Worm (Caenorhabditis elegans) whole organism, L4 larva: ENCODE measurements around the gene ugt-15.

Source experiments
- F37D6.2 ChIP-seq: sonication (generic microtip); optimal IDR thresholded peaks from 2 replicates; lab custom pipeline; 2016; ENCODE audit warnings: mild to moderate bottlenecking, missing genetic modification characterization, missing compliant biosample characterization
- Y5F2A.4 ChIP-seq: fragments of 200-800 bp; sonication (Bioruptor generic); optimal IDR thresholded peaks from 2 replicates; lab custom pipeline; 2018; ENCODE audit warnings: mild to moderate bottlenecking, missing genetic modification characterization, missing compliant biosample characterization
- Y75B8A.6 ChIP-seq: fragments of 200-800 bp; sonication (Bioruptor generic); IDR thresholded peaks from 2 replicates; pipeline ENCODE4 v1.3.6; 2022; ENCODE audit warnings: missing genetic modification reagents, missing genetic modification characterization, missing compliant biosample characterization
- aha-1 ChIP-seq: fragments of 150-350 bp; peaks from one replicate; lab custom pipeline; 2014; ENCODE audit warnings: missing biosample characterization, missing genetic modification characterization
- ama-1 ChIP-seq: fragments of 150-350 bp; optimal IDR thresholded peaks from 2 replicates; lab custom pipeline; 2014; ENCODE audit warnings: inconsistent platforms, mixed read lengths
- ceh-20 ChIP-seq: fragments of 200-800 bp; sonication (Bioruptor generic); IDR thresholded peaks from 2 replicates; pipeline ENCODE4 v1.3.6; 2022; ENCODE audit warnings: missing genetic modification reagents, missing genetic modification characterization, missing compliant biosample characterization
- ceh-32 ChIP-seq: sonication (generic microtip); optimal IDR thresholded peaks from 2 replicates; lab custom pipeline; 2016; ENCODE audit warnings: mild to moderate bottlenecking, missing genetic modification characterization, missing compliant biosample characterization; ENCODE audit not compliant: poor library complexity
- ctbp-1 ChIP-seq: fragments of 200-800 bp; sonication (Bioruptor generic); IDR thresholded peaks from 2 replicates; pipeline ENCODE4 v1.3.6; 2022; ENCODE audit warnings: missing genetic modification reagents, missing genetic modification characterization, missing compliant biosample characterization
- daf-16 ChIP-seq, 3 experiments: sonication (generic microtip); optimal IDR thresholded peaks; 2 replicates each; lab custom pipeline; 2016 to 2017; ENCODE audit warnings: missing genetic modification characterization in 3 of 3, missing genetic modification reagents in 3 of 3, mild to moderate bottlenecking in 2 of 3, missing compliant biosample characterization in 2 of 3, missing biosample characterization in 1 of 3, moderate library complexity in 1 of 3
- dmd-6 ChIP-seq: fragments of 200-800 bp; sonication (Bioruptor generic); IDR thresholded peaks from 2 replicates; pipeline ENCODE4 v1.3.6; 2022; ENCODE audit warnings: missing genetic modification reagents, missing genetic modification characterization, missing compliant biosample characterization
- dmd-8 ChIP-seq: fragments of 200-800 bp; sonication (Bioruptor generic); IDR thresholded peaks from 2 replicates; pipeline ENCODE4 v1.3.6; 2022; ENCODE audit warnings: missing genetic modification characterization, missing compliant biosample characterization
- dve-1 ChIP-seq: sonication (generic microtip); optimal IDR thresholded peaks from 2 replicates; lab custom pipeline; 2017; ENCODE audit warnings: antibody characterized with exemption, mild to moderate bottlenecking, missing genetic modification characterization, missing compliant biosample characterization; ENCODE audit not compliant: insufficient read depth
- egl-27 ChIP-seq: sonication (generic microtip); optimal IDR thresholded peaks from 3 replicates; lab custom pipeline; 2017; ENCODE audit warnings: missing biosample characterization, missing genetic modification reagents, missing genetic modification characterization
- fkh-10 ChIP-seq: fragments of 150-350 bp; optimal IDR thresholded peaks from 2 replicates; lab custom pipeline; 2014; ENCODE audit warnings: missing biosample characterization, missing genetic modification reagents, missing genetic modification characterization
- gei-8 ChIP-seq: fragments of 200-800 bp; sonication (Bioruptor generic); optimal IDR thresholded peaks from 2 replicates; lab custom pipeline; 2018; ENCODE audit warnings: mild to moderate bottlenecking, missing genetic modification characterization, missing compliant biosample characterization
- hif-1 ChIP-seq, 2 experiments: sonication (generic microtip); optimal IDR thresholded peaks; 2 replicates each; lab custom pipeline; 2016 to 2017; ENCODE audit warnings: missing compliant biosample characterization in 2 of 2, missing genetic modification characterization in 2 of 2, missing genetic modification reagents in 2 of 2, missing genotype in 2 of 2, mild to moderate bottlenecking in 1 of 2
- hlh-11 ChIP-seq: fragments of 200-800 bp; sonication (Bioruptor generic); optimal IDR thresholded peaks from 2 replicates; lab custom pipeline; 2018; ENCODE audit warnings: mild to moderate bottlenecking, missing genetic modification characterization, missing compliant biosample characterization
- hlh-30 ChIP-seq: sonication (generic microtip); optimal IDR thresholded peaks from 2 replicates; lab custom pipeline; 2017; ENCODE audit warnings: antibody characterized with exemption, mild to moderate bottlenecking, missing genetic modification characterization, missing compliant biosample characterization; ENCODE audit not compliant: insufficient read depth
- hmg-1.1 ChIP-seq: fragments of 200-800 bp; sonication (Bioruptor generic); IDR thresholded peaks from 2 replicates; pipeline ENCODE4 v1.3.6; 2022; ENCODE audit warnings: missing genetic modification reagents, missing genetic modification characterization, missing compliant biosample characterization
- lim-7 ChIP-seq: fragments of 200-800 bp; sonication (Bioruptor generic); IDR thresholded peaks from 2 replicates; pipeline ENCODE4 v1.3.6; 2022; ENCODE audit warnings: missing genetic modification characterization, missing compliant biosample characterization
- lin-13 ChIP-seq: fragments of 150-350 bp; optimal IDR thresholded peaks from 2 replicates; lab custom pipeline; 2014; ENCODE audit warnings: missing biosample characterization, missing genetic modification reagents, missing genetic modification characterization
- lin-15B ChIP-seq: fragments of 150-350 bp; sonication (generic microtip); optimal IDR thresholded peaks from 3 replicates; lab custom pipeline; 2014; ENCODE audit warnings: missing biosample characterization, missing genetic modification characterization
- lin-38 ChIP-seq: fragments of 200-800 bp; sonication (Bioruptor generic); IDR thresholded peaks from 2 replicates; pipeline ENCODE4 v1.3.6; 2022; ENCODE audit warnings: missing genetic modification reagents, missing genetic modification characterization, missing compliant biosample characterization
- lin-39 ChIP-seq: fragments of 150-350 bp; optimal IDR thresholded peaks from 2 replicates; lab custom pipeline; 2014; ENCODE audit warnings: missing biosample characterization, missing genetic modification reagents, missing genetic modification characterization
- lsy-2 ChIP-seq, 2 experiments: fragments of 150-350 bp in 1 of 2; sonication (generic microtip) in 1 of 2; optimal IDR thresholded peaks; 2 replicates each; lab custom pipeline; 2014 to 2017; ENCODE audit warnings: missing biosample characterization in 2 of 2, missing genetic modification characterization in 2 of 2
- madf-5 ChIP-seq, 2 experiments: fragments of 200-800 bp; sonication (Bioruptor generic); IDR thresholded peaks; 2 replicates each; pipeline ENCODE4 v1.3.6; 2022; ENCODE audit warnings: missing compliant biosample characterization in 2 of 2, missing genetic modification characterization in 2 of 2
- mdl-1 ChIP-seq, 2 experiments: fragments of 150-350 bp in 1 of 2; sonication (generic microtip) in 1 of 2; optimal IDR thresholded peaks; 2 replicates each; lab custom pipeline; 2014 to 2017; ENCODE audit warnings: missing biosample characterization in 2 of 2, missing genetic modification characterization in 2 of 2
- mep-1 ChIP-seq: fragments of 150-350 bp; sonication (generic microtip); optimal IDR thresholded peaks from 3 replicates; lab custom pipeline; 2014; ENCODE audit warnings: missing biosample characterization, missing genetic modification characterization
- mes-2 ChIP-seq: sonication (generic microtip); optimal IDR thresholded peaks from 2 replicates; lab custom pipeline; 2016; ENCODE audit warnings: missing genotype, mild to moderate bottlenecking, missing genetic modification characterization, missing compliant biosample characterization; ENCODE audit not compliant: poor library complexity, severe bottlenecking
- mxl-2 ChIP-seq: fragments of 200-800 bp; sonication (Bioruptor generic); conservative IDR thresholded peaks from 2 replicates; pipeline ENCODE4 v1.3.6; 2022; ENCODE audit warnings: missing genetic modification reagents, missing genetic modification characterization, missing compliant biosample characterization
- mxl-3 ChIP-seq: fragments of 200-800 bp; sonication (Bioruptor generic); optimal IDR thresholded peaks from 2 replicates; lab custom pipeline; 2018; ENCODE audit warnings: mild to moderate bottlenecking, missing genetic modification characterization, missing compliant biosample characterization
- nhr-11 ChIP-seq: fragments of 150-350 bp; optimal IDR thresholded peaks from 2 replicates; lab custom pipeline; 2014; ENCODE audit warnings: missing biosample characterization, missing genetic modification characterization
- nhr-28 ChIP-seq: fragments of 150-350 bp; optimal IDR thresholded peaks from 2 replicates; lab custom pipeline; 2014; ENCODE audit warnings: missing biosample characterization, missing genetic modification characterization
- nhr-6 ChIP-seq: fragments of 150-350 bp; optimal IDR thresholded peaks from 2 replicates; lab custom pipeline; 2014; ENCODE audit warnings: missing biosample characterization, missing genetic modification characterization
- pha-4 ChIP-seq, 2 experiments: fragments of 150-350 bp in 1 of 2; fragments of 200-800 bp in 1 of 2; sonication (Bioruptor generic) in 1 of 2; IDR thresholded peaks in 1 of 2; optimal IDR thresholded peaks in 1 of 2; 2 replicates each; pipeline versions ENCODE4 v1.3.6 to Lab custom; 2014 to 2022; ENCODE audit warnings: missing genetic modification characterization in 2 of 2, missing genetic modification reagents in 2 of 2, missing biosample characterization in 1 of 2, missing compliant biosample characterization in 1 of 2
- rbr-2 ChIP-seq: sonication (generic microtip); optimal IDR thresholded peaks from 2 replicates; lab custom pipeline; 2016; ENCODE audit warnings: missing genotype, missing genetic modification characterization, missing compliant biosample characterization
- set-16 ChIP-seq: fragments of 200-800 bp; sonication (Bioruptor generic); IDR thresholded peaks from 2 replicates; pipeline ENCODE4 v1.3.6; 2022; ENCODE audit warnings: missing genetic modification reagents, missing genetic modification characterization, missing compliant biosample characterization
- skn-1 ChIP-seq: fragments of 150-350 bp; optimal IDR thresholded peaks from 2 replicates; lab custom pipeline; 2014; ENCODE audit warnings: missing biosample characterization, missing genetic modification characterization
- snpc-1.2 ChIP-seq: fragments of 200-800 bp; sonication (Bioruptor generic); IDR thresholded peaks from 2 replicates; pipeline ENCODE4 v1.3.6; 2022; ENCODE audit warnings: missing genetic modification reagents, missing genetic modification characterization, missing compliant biosample characterization
- unc-39 ChIP-seq: sonication (generic microtip); optimal IDR thresholded peaks from 2 replicates; lab custom pipeline; 2017; ENCODE audit warnings: missing biosample characterization, missing genetic modification characterization
- unc-62 ChIP-seq, 3 experiments: fragments of 150-350 bp in 1 of 3; sonication (generic microtip); optimal IDR thresholded peaks in 2 of 3; peaks in 1 of 3; 1 replicate in 1 of 3; 2 replicates in 2 of 3; lab custom pipeline; 2014 to 2017; ENCODE audit warnings: missing biosample characterization in 3 of 3, missing genetic modification characterization in 3 of 3, missing genetic modification reagents in 3 of 3, missing genotype in 1 of 3
- vab-7 ChIP-seq: fragments of 200-800 bp; sonication (Bioruptor generic); IDR thresholded peaks from 2 replicates; pipeline ENCODE4 v1.3.6; 2022; ENCODE audit warnings: missing genetic modification reagents, missing genetic modification characterization, missing compliant biosample characterization
- zfp-2 ChIP-seq: sonication (generic microtip); optimal IDR thresholded peaks from 2 replicates; lab custom pipeline; 2016; ENCODE audit warnings: mild to moderate bottlenecking, missing genetic modification characterization, missing compliant biosample characterization
- zip-11 ChIP-seq: fragments of 200-800 bp; sonication (Bioruptor generic); IDR thresholded peaks from 2 replicates; pipeline ENCODE4 v1.3.6; 2022; ENCODE audit warnings: missing genetic modification characterization, missing compliant biosample characterization
- zip-2 ChIP-seq: fragments of 150-350 bp; optimal IDR thresholded peaks from 2 replicates; lab custom pipeline; 2014; ENCODE audit warnings: missing biosample characterization, missing genetic modification characterization

ugt-15 gene

ce11 chrV:12814481-12814882 is 12.8 kb upstream of the ugt-15 start:
- TF ChIP-seq mes-2 (tag; lab: Kevin White, UChicago), result peak; percentile 13
- TF ChIP-seq unc-39 (tag; lab: Kevin White, UChicago), result no peak
- no peak for TF ChIP-seq zfp-2 (tag; lab: Kevin White, UChicago)
- peak; percentile 72 for TF ChIP-seq rbr-2 (tag; lab: Kevin White, UChicago)
- TF ChIP-seq skn-1 (tag; lab: Kevin White, UChicago), result no peak
- TF ChIP-seq ceh-32 (tag; lab: Kevin White, UChicago), result no peak
- TF ChIP-seq Y5F2A.4 (GFP tag; lab: Kevin White, UChicago), result no peak
- peak in 1 of 2 experiments; percentile 98 for TF ChIP-seq unc-62 (GFP tag; optimal IDR thresholded peaks at IDR 0.05 in 1 of 2; lab: Kevin White, UChicago)
- no peak for TF ChIP-seq unc-62 (tag; optimal IDR thresholded peaks at IDR 0.05; lab: Kevin White, UChicago)
- peak; percentile 71 for TF ChIP-seq nhr-6 (tag; lab: Kevin White, UChicago)
- TF ChIP-seq mxl-3 (GFP tag; lab: Kevin White, UChicago), result peak; percentile 53
- no peak for TF ChIP-seq egl-27 (tag; lab: Kevin White, UChicago)
- peak; percentile 9 for TF ChIP-seq gei-8 (GFP tag; lab: Kevin White, UChicago)
- peak; percentile 68 for TF ChIP-seq mep-1 (tag; lab: Kevin White, UChicago)
- TF ChIP-seq lin-39 (tag; lab: Kevin White, UChicago), result no peak
- TF ChIP-seq ceh-20 (GFP tag; lab: Robert Waterston, UW), result peak; percentile 72
- TF ChIP-seq pha-4 (GFP tag; IDR thresholded peaks at IDR 0.05; lab: Robert Waterston, UW), result no peak
- TF ChIP-seq pha-4 (tag; optimal IDR thresholded peaks at IDR 0.05; lab: Kevin White, UChicago), result no peak
- TF ChIP-seq lim-7, result no peak
- TF ChIP-seq nhr-11 (tag; lab: Kevin White, UChicago), result peak; percentile 83
- TF ChIP-seq hmg-1.1 (GFP tag; lab: Robert Waterston, UW), result peak; percentile 70; the same call in 1 of the 2 replicates
- TF ChIP-seq lin-13 (GFP tag; lab: Kevin White, UChicago), result no peak
- peak; percentile 53 to 64 for TF ChIP-seq lsy-2 (tag; optimal IDR thresholded peaks at IDR 0.05; lab: Kevin White, UChicago)
- peak; percentile 82 for TF ChIP-seq ctbp-1
- peak; percentile 43 to 88 for TF ChIP-seq mdl-1 (tag; optimal IDR thresholded peaks at IDR 0.05; lab: Kevin White, UChicago)
- 0 out of 2 replicates have a peak, but pooled peaks have one; percentile 19 for TF ChIP-seq lin-38 (GFP tag; lab: Robert Waterston, UW)
- TF ChIP-seq hif-1 (tag; optimal IDR thresholded peaks at IDR 0.05; lab: Kevin White, UChicago), result peak in 1 of 2 experiments; percentile 65
- peak; percentile 21 for TF ChIP-seq dve-1 (tag; lab: Kevin White, UChicago)
- TF ChIP-seq aha-1 (tag; lab: Kevin White, UChicago), result peak; percentile 94
- no peak for TF ChIP-seq zip-2 (tag; lab: Kevin White, UChicago)
- TF ChIP-seq daf-16 (GFP tag; optimal IDR thresholded peaks at IDR 0.05; lab: Kevin White, UChicago), result peak in 1 of 2 experiments; percentile 50
- TF ChIP-seq daf-16 (tag; optimal IDR thresholded peaks at IDR 0.05; lab: Kevin White, UChicago), result peak; percentile 30
- TF ChIP-seq dmd-8 (GFP tag; lab: Robert Waterston, UW), result no peak
- no peak for TF ChIP-seq mxl-2
- no peak for TF ChIP-seq vab-7 (GFP tag; lab: Robert Waterston, UW)
- peak; percentile 88 for TF ChIP-seq set-16 (GFP tag; lab: Robert Waterston, UW)
- TF ChIP-seq F37D6.2 (tag; lab: Kevin White, UChicago), result peak; percentile 70
- TF ChIP-seq snpc-1.2 (GFP tag; lab: Robert Waterston, UW), result 0 out of 2 replicates have a peak, but pooled peaks have one; percentile 15
- peak; percentile 90 for TF ChIP-seq hlh-11 (tag; lab: Kevin White, UChicago)
- TF ChIP-seq dmd-6 (GFP tag; lab: Robert Waterston, UW), result peak; percentile 51; the same call in 1 of the 2 replicates
- TF ChIP-seq fkh-10, result peak; percentile 65
- TF ChIP-seq madf-5 (GFP tag; IDR thresholded peaks at IDR 0.05; lab: Robert Waterston, UW), result no peak
- no peak for TF ChIP-seq lin-15B
- peak; percentile 12 for TF ChIP-seq nhr-28 (tag; lab: Kevin White, UChicago)
- no peak for TF ChIP-seq zip-11 (GFP tag; lab: Robert Waterston, UW)
- no peak for TF ChIP-seq Y75B8A.6
- TF ChIP-seq hlh-30 (tag; lab: Kevin White, UChicago), result peak; percentile 93
- peak; percentile 10 for TF ChIP-seq ama-1 (lab: Kevin White, UChicago)
